Worm (Caenorhabditis elegans) whole organism, L4 larva: ENCODE measurements around the gene ssq-1.

Experiments
- F10B5.3 ChIP-seq: sonication (generic microtip); optimal IDR thresholded peaks from 2 replicates; lab custom pipeline; 2016; ENCODE audit warnings: mild to moderate bottlenecking, missing genetic modification characterization, missing compliant biosample characterization
- F26F4.8 ChIP-seq: fragments of 200-800 bp; sonication (Bioruptor generic); conservative IDR thresholded peaks from 2 replicates; pipeline ENCODE4 v1.3.6; 2022; ENCODE audit warnings: missing genetic modification characterization, missing compliant biosample characterization
- F37D6.2 ChIP-seq: sonication (generic microtip); optimal IDR thresholded peaks from 2 replicates; lab custom pipeline; 2016; ENCODE audit warnings: mild to moderate bottlenecking, missing genetic modification characterization, missing compliant biosample characterization
- T20F7.1 ChIP-seq: fragments of 200-800 bp; sonication (Bioruptor generic); optimal IDR thresholded peaks from 2 replicates; lab custom pipeline; 2018; ENCODE audit warnings: mild to moderate bottlenecking, missing genetic modification characterization, missing compliant biosample characterization
- Y48G9A.11 ChIP-seq: fragments of 200-800 bp; sonication (Bioruptor generic); IDR thresholded peaks from 2 replicates; pipeline ENCODE4 v1.3.6; 2022; ENCODE audit warnings: missing genetic modification reagents, missing genetic modification characterization, missing compliant biosample characterization
- aha-1 ChIP-seq: fragments of 150-350 bp; peaks from one replicate; lab custom pipeline; 2014; ENCODE audit warnings: missing biosample characterization, missing genetic modification characterization
- ama-1 ChIP-seq: fragments of 150-350 bp; optimal IDR thresholded peaks from 2 replicates; lab custom pipeline; 2014; ENCODE audit warnings: inconsistent platforms, mixed read lengths
- arid-1 ChIP-seq: fragments of 200-800 bp; sonication (Bioruptor generic); conservative IDR thresholded peaks from 2 replicates; pipeline ENCODE4 v1.3.6; 2022; ENCODE audit warnings: missing genetic modification reagents, missing genetic modification characterization, missing compliant biosample characterization
- ceh-20 ChIP-seq: fragments of 200-800 bp; sonication (Bioruptor generic); IDR thresholded peaks from 2 replicates; pipeline ENCODE4 v1.3.6; 2022; ENCODE audit warnings: missing genetic modification reagents, missing genetic modification characterization, missing compliant biosample characterization
- ctbp-1 ChIP-seq: fragments of 200-800 bp; sonication (Bioruptor generic); IDR thresholded peaks from 2 replicates; pipeline ENCODE4 v1.3.6; 2022; ENCODE audit warnings: missing genetic modification reagents, missing genetic modification characterization, missing compliant biosample characterization
- daf-12 ChIP-seq: fragments of 150-350 bp; optimal IDR thresholded peaks from 2 replicates; lab custom pipeline; 2014; ENCODE audit warnings: missing biosample characterization, missing genetic modification reagents, missing genetic modification characterization
- daf-16 ChIP-seq, 3 experiments: sonication (generic microtip); optimal IDR thresholded peaks; 2 replicates each; lab custom pipeline; 2016 to 2017; ENCODE audit warnings: missing genetic modification characterization in 3 of 3, missing genetic modification reagents in 3 of 3, mild to moderate bottlenecking in 2 of 3, missing compliant biosample characterization in 2 of 3, missing biosample characterization in 1 of 3, moderate library complexity in 1 of 3
- daf-8 ChIP-seq: fragments of 200-800 bp; sonication (Bioruptor generic); IDR thresholded peaks from 2 replicates; pipeline ENCODE4 v1.3.6; 2022; ENCODE audit warnings: missing genetic modification characterization, missing compliant biosample characterization
- dmd-6 ChIP-seq: fragments of 200-800 bp; sonication (Bioruptor generic); IDR thresholded peaks from 2 replicates; pipeline ENCODE4 v1.3.6; 2022; ENCODE audit warnings: missing genetic modification reagents, missing genetic modification characterization, missing compliant biosample characterization
- dmd-9 ChIP-seq: fragments of 200-800 bp; sonication (Bioruptor generic); IDR thresholded peaks from 2 replicates; pipeline ENCODE4 v1.3.6; 2022; ENCODE audit warnings: missing genetic modification reagents, missing genetic modification characterization, missing compliant biosample characterization
- duxl-1 ChIP-seq: sonication (generic microtip); optimal IDR thresholded peaks from 2 replicates; lab custom pipeline; 2016; ENCODE audit warnings: mild to moderate bottlenecking, missing genetic modification characterization, moderate library complexity, missing compliant biosample characterization; ENCODE audit not compliant: poor library complexity
- dve-1 ChIP-seq: sonication (generic microtip); optimal IDR thresholded peaks from 2 replicates; lab custom pipeline; 2017; ENCODE audit warnings: antibody characterized with exemption, mild to moderate bottlenecking, missing genetic modification characterization, missing compliant biosample characterization; ENCODE audit not compliant: insufficient read depth
- fkh-10 ChIP-seq: fragments of 150-350 bp; optimal IDR thresholded peaks from 2 replicates; lab custom pipeline; 2014; ENCODE audit warnings: missing biosample characterization, missing genetic modification reagents, missing genetic modification characterization
- hif-1 ChIP-seq, 2 experiments: sonication (generic microtip); optimal IDR thresholded peaks; 2 replicates each; lab custom pipeline; 2016 to 2017; ENCODE audit warnings: missing compliant biosample characterization in 2 of 2, missing genetic modification characterization in 2 of 2, missing genetic modification reagents in 2 of 2, missing genotype in 2 of 2, mild to moderate bottlenecking in 1 of 2
- hlh-11 ChIP-seq: fragments of 200-800 bp; sonication (Bioruptor generic); optimal IDR thresholded peaks from 2 replicates; lab custom pipeline; 2018; ENCODE audit warnings: mild to moderate bottlenecking, missing genetic modification characterization, missing compliant biosample characterization
- jun-1 ChIP-seq: fragments of 150-350 bp; optimal IDR thresholded peaks from 2 replicates; lab custom pipeline; 2014; ENCODE audit warnings: missing biosample characterization, missing genetic modification reagents, missing genetic modification characterization
- lin-1 ChIP-seq: fragments of 200-800 bp; sonication (Bioruptor generic); IDR thresholded peaks from 2 replicates; pipeline ENCODE4 v1.3.6; 2022; ENCODE audit warnings: missing genetic modification reagents, missing genetic modification characterization, missing compliant biosample characterization
- lin-13 ChIP-seq: fragments of 150-350 bp; optimal IDR thresholded peaks from 2 replicates; lab custom pipeline; 2014; ENCODE audit warnings: missing biosample characterization, missing genetic modification reagents, missing genetic modification characterization
- lin-38 ChIP-seq: fragments of 200-800 bp; sonication (Bioruptor generic); IDR thresholded peaks from 2 replicates; pipeline ENCODE4 v1.3.6; 2022; ENCODE audit warnings: missing genetic modification reagents, missing genetic modification characterization, missing compliant biosample characterization
- mdt-29 ChIP-seq: fragments of 200-800 bp; sonication (Bioruptor generic); IDR thresholded peaks from 2 replicates; pipeline ENCODE4 v1.3.6; 2022; ENCODE audit warnings: missing genetic modification reagents, missing genetic modification characterization, missing compliant biosample characterization
- mep-1 ChIP-seq: fragments of 150-350 bp; sonication (generic microtip); optimal IDR thresholded peaks from 3 replicates; lab custom pipeline; 2014; ENCODE audit warnings: missing biosample characterization, missing genetic modification characterization
- mes-2 ChIP-seq: sonication (generic microtip); optimal IDR thresholded peaks from 2 replicates; lab custom pipeline; 2016; ENCODE audit warnings: missing genotype, mild to moderate bottlenecking, missing genetic modification characterization, missing compliant biosample characterization; ENCODE audit not compliant: poor library complexity, severe bottlenecking
- nhr-10 ChIP-seq: fragments of 150-350 bp; optimal IDR thresholded peaks from 2 replicates; lab custom pipeline; 2014; ENCODE audit warnings: missing biosample characterization, missing genetic modification characterization
- nhr-102 ChIP-seq: sonication (generic microtip); optimal IDR thresholded peaks from 2 replicates; lab custom pipeline; 2016; ENCODE audit warnings: mild to moderate bottlenecking, missing genetic modification characterization, moderate library complexity, missing compliant biosample characterization
- nhr-11 ChIP-seq: fragments of 150-350 bp; optimal IDR thresholded peaks from 2 replicates; lab custom pipeline; 2014; ENCODE audit warnings: missing biosample characterization, missing genetic modification characterization
- nhr-237 ChIP-seq: sonication (generic microtip); optimal IDR thresholded peaks from 2 replicates; lab custom pipeline; 2017; ENCODE audit warnings: missing biosample characterization, missing genetic modification characterization
- nhr-77 ChIP-seq: fragments of 150-350 bp; optimal IDR thresholded peaks from 2 replicates; lab custom pipeline; 2014; ENCODE audit warnings: missing biosample characterization, missing genetic modification characterization
- pqm-1 ChIP-seq: sonication (generic microtip); optimal IDR thresholded peaks from 2 replicates; lab custom pipeline; 2017; ENCODE audit warnings: missing biosample characterization, missing genetic modification characterization
- sdz-12 ChIP-seq: fragments of 200-800 bp; sonication (Bioruptor generic); optimal IDR thresholded peaks from 2 replicates; lab custom pipeline; 2018; ENCODE audit warnings: mild to moderate bottlenecking, missing genetic modification characterization, missing compliant biosample characterization
- spr-1 ChIP-seq: sonication (generic microtip); optimal IDR thresholded peaks from 2 replicates; lab custom pipeline; 2016; ENCODE audit warnings: mild to moderate bottlenecking, missing genetic modification characterization, missing compliant biosample characterization
- spr-3 ChIP-seq: fragments of 200-800 bp; sonication (Bioruptor generic); optimal IDR thresholded peaks from 2 replicates; lab custom pipeline; 2018; ENCODE audit warnings: mild to moderate bottlenecking, missing genetic modification characterization, missing compliant biosample characterization
- tag-97 ChIP-seq: fragments of 200-800 bp; sonication (Bioruptor generic); IDR thresholded peaks from 2 replicates; pipeline ENCODE4 v1.3.6; 2022; ENCODE audit warnings: missing genetic modification characterization, missing compliant biosample characterization
- unc-130 ChIP-seq: sonication (generic microtip); optimal IDR thresholded peaks from 2 replicates; lab custom pipeline; 2016; ENCODE audit warnings: missing genetic modification reagents, missing genetic modification characterization, missing compliant biosample characterization
- unc-62 ChIP-seq, 3 experiments: fragments of 150-350 bp in 1 of 3; sonication (generic microtip); optimal IDR thresholded peaks in 2 of 3; peaks in 1 of 3; 1 replicate in 1 of 3; 2 replicates in 2 of 3; lab custom pipeline; 2014 to 2017; ENCODE audit warnings: missing biosample characterization in 3 of 3, missing genetic modification characterization in 3 of 3, missing genetic modification reagents in 3 of 3, missing genotype in 1 of 3
- vab-7 ChIP-seq: fragments of 200-800 bp; sonication (Bioruptor generic); IDR thresholded peaks from 2 replicates; pipeline ENCODE4 v1.3.6; 2022; ENCODE audit warnings: missing genetic modification reagents, missing genetic modification characterization, missing compliant biosample characterization
- zfp-2 ChIP-seq: sonication (generic microtip); optimal IDR thresholded peaks from 2 replicates; lab custom pipeline; 2016; ENCODE audit warnings: mild to moderate bottlenecking, missing genetic modification characterization, missing compliant biosample characterization
- zip-11 ChIP-seq: fragments of 200-800 bp; sonication (Bioruptor generic); IDR thresholded peaks from 2 replicates; pipeline ENCODE4 v1.3.6; 2022; ENCODE audit warnings: missing genetic modification characterization, missing compliant biosample characterization
- ztf-7 ChIP-seq: fragments of 150-350 bp; optimal IDR thresholded peaks from 2 replicates; lab custom pipeline; 2014; ENCODE audit warnings: missing biosample characterization, missing genetic modification characterization

The ssq-1 gene

ce11 chrIV:9854952-9855351, 2.6 kb downstream of the ssq-1 start:
- TF ChIP-seq dmd-6 (GFP tag; lab: Robert Waterston, UW) (peak; percentile 30; the same call in 1 of the 2 replicates), sdz-12 (no peak), Y48G9A.11 (GFP tag; lab: Robert Waterston, UW) (no peak), dve-1 (tag; lab: Kevin White, UChicago) (peak; percentile 13), pqm-1 (tag; lab: Kevin White, UChicago) (peak; percentile 47)

DNA sequence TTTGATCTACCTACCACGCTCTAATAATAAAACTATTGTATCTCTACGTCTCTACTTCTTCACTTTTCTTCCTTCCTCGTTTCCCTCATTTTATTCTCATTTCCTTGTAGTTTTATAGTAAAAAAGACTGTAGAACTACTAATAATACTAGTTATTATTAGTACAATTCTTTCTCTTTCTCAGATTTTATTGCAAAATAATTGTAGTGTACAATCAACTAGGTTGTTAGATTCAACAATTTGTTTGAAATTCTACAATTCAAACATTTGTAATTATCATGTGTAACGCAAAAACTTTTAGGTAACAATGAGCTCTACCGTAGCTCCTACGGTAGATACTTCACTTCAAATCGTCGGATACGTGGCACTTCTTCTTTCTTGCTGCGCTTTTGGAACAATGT, 3.4 kb downstream of the ssq-1 start, which contains the start of gene K07F5.12:
Gene K07F5.12, plus strand, starts transcription at position 301 of the 400 bp plus-strand sequence.
- no peak for TF ChIP-seq Y48G9A.11 (GFP tag; lab: Robert Waterston, UW)
- TF ChIP-seq hif-1 (tag; optimal IDR thresholded peaks at IDR 0.05; lab: Kevin White, UChicago), result no peak
- TF ChIP-seq daf-16 (GFP tag; optimal IDR thresholded peaks at IDR 0.05; lab: Kevin White, UChicago), result no peak
- TF ChIP-seq daf-16 (tag; optimal IDR thresholded peaks at IDR 0.05; lab: Kevin White, UChicago), result no peak
- TF ChIP-seq mes-2 (tag; lab: Kevin White, UChicago), result no peak
- no peak for TF ChIP-seq arid-1
- no peak for TF ChIP-seq F10B5.3 (tag; lab: Kevin White, UChicago)
- no peak for TF ChIP-seq ztf-7 (tag; lab: Kevin White, UChicago)
- no peak for TF ChIP-seq ctbp-1 (GFP tag; lab: Robert Waterston, UW)
- TF ChIP-seq daf-8, result no peak
- no peak for TF ChIP-seq tag-97 (GFP tag; lab: Robert Waterston, UW)
- TF ChIP-seq F26F4.8 (GFP tag; lab: Robert Waterston, UW), result no peak
- no peak for TF ChIP-seq spr-3
- no peak for TF ChIP-seq spr-1 (tag; lab: Kevin White, UChicago)
- TF ChIP-seq unc-62 (GFP tag; optimal IDR thresholded peaks at IDR 0.05 in 1 of 2; lab: Kevin White, UChicago), result no peak
- no peak for TF ChIP-seq unc-62 (tag; optimal IDR thresholded peaks at IDR 0.05; lab: Kevin White, UChicago)
- TF ChIP-seq nhr-102, result no peak
- no peak for TF ChIP-seq lin-13 (GFP tag; lab: Kevin White, UChicago)
- TF ChIP-seq, all 104 proteins: peak for 0

DNA sequence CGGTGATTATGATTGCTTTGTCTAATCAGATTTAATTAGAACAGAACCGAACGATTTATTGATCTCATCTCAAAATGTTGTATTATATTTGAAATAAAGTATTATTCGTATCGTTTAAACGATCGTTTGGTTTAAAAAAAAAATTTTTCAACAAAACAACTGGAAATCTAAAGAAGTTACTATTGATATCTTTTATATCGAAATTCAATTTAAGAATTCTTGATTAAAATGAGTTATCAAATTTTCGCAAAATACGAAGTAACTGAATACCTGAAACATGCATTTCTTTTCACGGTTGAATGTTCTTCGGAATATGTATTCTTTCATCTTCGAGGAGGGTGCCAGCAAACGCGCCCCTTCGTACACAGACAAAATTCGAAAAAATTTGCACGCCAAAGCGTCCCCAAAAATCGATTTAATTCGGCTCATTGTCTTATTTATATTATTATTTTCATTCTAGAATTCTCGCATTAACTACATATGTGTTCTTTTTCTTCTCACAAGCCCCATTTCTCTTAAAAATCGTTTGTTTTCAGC, 5.7 kb downstream of the ssq-1 start, which contains the start of gene npp-1:
Gene npp-1, plus strand, starts transcription at position 537 of the 537 bp plus-strand sequence.
- TF ChIP-seq tag-97 (GFP tag; lab: Robert Waterston, UW) (no peak), ceh-20 (no peak), zip-11 (GFP tag; lab: Robert Waterston, UW) (no peak), dmd-9 (GFP tag; lab: Robert Waterston, UW) (no peak), nhr-10 (no peak), lin-1 (GFP tag; lab: Robert Waterston, UW) (no peak), duxl-1 (no peak), mep-1 (no peak), daf-12 (no peak), nhr-102 (no peak), hlh-11 (tag; lab: Kevin White, UChicago) (no peak), F37D6.2 (no peak), T20F7.1 (peak; percentile 7), spr-1 (tag; lab: Kevin White, UChicago) (no peak), F26F4.8 (GFP tag; lab: Robert Waterston, UW) (no peak), fkh-10 (GFP tag; lab: Kevin White, UChicago) (no peak), lin-13 (GFP tag; lab: Kevin White, UChicago) (peak; percentile 30), ctbp-1 (GFP tag; lab: Robert Waterston, UW) (no peak), unc-62 (GFP tag; optimal IDR thresholded peaks at IDR 0.05 in 1 of 2; lab: Kevin White, UChicago) (peak in 1 of 2 experiments; percentile 92), unc-62 (tag; optimal IDR thresholded peaks at IDR 0.05; lab: Kevin White, UChicago) (no peak), dmd-6 (GFP tag; lab: Robert Waterston, UW) (no peak), jun-1 (no peak), nhr-237 (tag; lab: Kevin White, UChicago) (no peak), dve-1 (tag; lab: Kevin White, UChicago) (peak; percentile 20), mdt-29 (GFP tag; lab: Robert Waterston, UW) (no peak), ama-1 (lab: Kevin White, UChicago) (no peak), vab-7 (GFP tag; lab: Robert Waterston, UW) (0 out of 2 replicates have a peak, but pooled peaks have one; percentile 5), nhr-77 (tag; lab: Kevin White, UChicago) (peak; percentile 28), sdz-12 (no peak), aha-1 (peak; percentile 57), unc-130 (peak; percentile 10), lin-38 (GFP tag; lab: Robert Waterston, UW) (peak; percentile 86), mes-2 (tag; lab: Kevin White, UChicago) (peak; percentile 88), zfp-2 (tag; lab: Kevin White, UChicago) (no peak), nhr-11 (tag; lab: Kevin White, UChicago) (no peak), ztf-7 (tag; lab: Kevin White, UChicago) (no peak)
